Fruit fly (Drosophila melanogaster): ENCODE measurements around the gene sowah.
A peak's percentile ranks its signal among the peaks of the same experiment; 100 is the strongest.

Gene sowah

dm6 chr3L:12618824-12619370 is 46.6 kb upstream of the sowah start (continued):
- TF ChIP-seq NfI (GFP tag; optimal IDR thresholded peaks at IDR 0.05) (no peak), ems (GFP tag; optimal IDR thresholded peaks at IDR 0.05) (no peak), CG7372 (GFP tag; IDR thresholded peaks at IDR 0.05) (no peak), CG10462 (GFP tag; optimal IDR thresholded peaks at IDR 0.05) (no peak), bbx (GFP tag; IDR thresholded peaks at IDR 0.05; ENCODE audit: partially characterized antibody) (no peak), zen (tag; optimal IDR thresholded peaks at IDR 0.05) (no peak), CG4707 (GFP tag; optimal IDR thresholded peaks at IDR 0.05) (no peak), onecut (GFP tag; IDR thresholded peaks at IDR 0.05) (peak; percentile 38; the same call in 1 of the 2 replicates), CG9727 (GFP tag; optimal IDR thresholded peaks at IDR 0.05) (peak; percentile 19), z (GFP tag; IDR thresholded peaks at IDR 0.05) (no peak), stc (GFP tag; IDR thresholded peaks at IDR 0.05) (0 out of 2 replicates have a peak, but pooled peaks have one; percentile 12), zen2 (GFP tag; IDR thresholded peaks at IDR 0.05; ENCODE audit: partially characterized antibody) (no peak), CG12744 (GFP tag; optimal IDR thresholded peaks at IDR 0.05) (no peak), CG17186 (GFP tag; optimal IDR thresholded peaks at IDR 0.05) (no peak), MBD-R2 (GFP tag; IDR thresholded peaks at IDR 0.05) (no peak)

DNA sequence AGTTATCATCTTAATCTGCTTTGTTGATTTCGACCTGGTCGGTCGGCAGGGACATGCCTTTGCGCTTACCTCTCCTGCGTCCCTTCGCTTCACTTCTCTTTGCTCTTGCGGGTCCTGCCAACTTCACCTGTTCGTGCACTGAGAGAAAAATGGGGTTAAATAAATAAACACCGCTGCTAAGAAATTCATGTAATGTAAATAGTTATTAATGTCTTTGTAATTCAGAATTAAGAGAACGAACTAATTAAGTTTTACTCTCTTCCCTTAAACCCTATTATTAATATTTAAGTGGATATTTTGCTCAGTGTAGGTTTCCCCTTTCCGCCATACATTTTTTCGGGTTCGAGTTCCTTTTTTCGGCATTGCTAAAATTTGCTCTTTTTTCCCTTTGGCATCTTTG is 44.1 kb upstream of the sowah start:
- TF ChIP-seq CG15696 (tag; optimal IDR thresholded peaks at IDR 0.05) (peak; percentile 71), Adf1 (GFP tag; IDR thresholded peaks at IDR 0.05) (no peak), CG2116 (GFP tag; optimal IDR thresholded peaks at IDR 0.05) (no peak), CG12942 (GFP tag; optimal IDR thresholded peaks at IDR 0.05) (no peak), CG18011 (GFP tag; optimal IDR thresholded peaks at IDR 0.05) (no peak), CG8290 (GFP tag; optimal IDR thresholded peaks at IDR 0.05) (no peak), CG8290 (tag; optimal IDR thresholded peaks at IDR 0.05) (no peak), CG30431 (GFP tag; optimal IDR thresholded peaks at IDR 0.05) (no peak), zfh1 (GFP tag; IDR thresholded peaks at IDR 0.05) (peak; percentile 64; the same call in 1 of the 3 replicates), gem (tag; optimal IDR thresholded peaks at IDR 0.05) (peak; percentile 44), CG8924 (tag; optimal IDR thresholded peaks at IDR 0.05) (peak; percentile 15), tx (GFP tag; optimal IDR thresholded peaks at IDR 0.05) (no peak), CG16813 (GFP tag; IDR thresholded peaks at IDR 0.05; ENCODE audit: partially characterized antibody) (no peak), sens (GFP tag) (peak; percentile 82), CG12769 (tag; optimal IDR thresholded peaks at IDR 0.05) (no peak), Xbp1 (GFP tag; optimal IDR thresholded peaks at IDR 0.05) (no peak), nom (GFP tag; optimal IDR thresholded peaks at IDR 0.05) (no peak), onecut (GFP tag; IDR thresholded peaks at IDR 0.05) (no peak), CG8765 (GFP tag; IDR thresholded peaks at IDR 0.05) (no peak), CG12236 (GFP tag; optimal IDR thresholded peaks at IDR 0.05) (no peak), lola (GFP tag; optimal IDR thresholded peaks at IDR 0.05) (peak in 1 of 3 experiments; percentile 65), CG31388 (GFP tag; optimal IDR thresholded peaks at IDR 0.05) (no peak), Optix (GFP tag; IDR thresholded peaks at IDR 0.05) (no peak), dmrt11E (tag; optimal IDR thresholded peaks at IDR 0.05) (peak; percentile 64), Doc3 (GFP tag; IDR thresholded peaks at IDR 0.05; ENCODE audit: partially characterized antibody) (no peak), tio (GFP tag; optimal IDR thresholded peaks at IDR 0.05) (no peak), CG1602 (GFP tag; optimal IDR thresholded peaks at IDR 0.05) (peak; percentile 1), TFAM (GFP tag; optimal IDR thresholded peaks at IDR 0.05) (no peak), kah (GFP tag; optimal IDR thresholded peaks at IDR 0.05) (no peak), Sry-β (GFP tag; optimal IDR thresholded peaks at IDR 0.05) (no peak), NFAT (GFP tag; IDR thresholded peaks at IDR 0.05) (no peak), dmrt99B (tag; optimal IDR thresholded peaks at IDR 0.05) (no peak), CG8388 (GFP tag; optimal IDR thresholded peaks at IDR 0.05) (no peak), Hsf (GFP tag; optimal IDR thresholded peaks at IDR 0.05) (peak; percentile 26), vnd (GFP tag; IDR thresholded peaks at IDR 0.05; ENCODE audit: partially characterized antibody) (no peak), CG13424 (tag; optimal IDR thresholded peaks at IDR 0.05) (no peak)
